Fruit fly (Drosophila melanogaster) whole organism, embryonic: Measurements from ENCODE around the gene Gyc89Da.

Experiments used
- Blimp-1 ChIP-seq: fragments of 200-800 bp; sonication (Bioruptor generic); optimal IDR thresholded peaks from 3 replicates; lab custom pipeline; 2018; ENCODE audit warnings: missing biosample characterization, missing genetic modification characterization, mild to moderate bottlenecking, moderate library complexity, missing genetic modification reagents
- CG10431 ChIP-seq: fragments of 200-800 bp; sonication (Bioruptor generic); optimal IDR thresholded peaks from 3 replicates; lab custom pipeline; 2018; ENCODE audit warnings: missing biosample characterization, mild to moderate bottlenecking, missing genetic modification characterization
- CG11504 ChIP-seq: fragments of 200-800 bp; sonication (Bioruptor generic); optimal IDR thresholded peaks from 3 replicates; lab custom pipeline; 2019; ENCODE audit warnings: missing biosample characterization, mild to moderate bottlenecking, missing genetic modification characterization, moderate library complexity
- CG11696 ChIP-seq: fragments of 200-800 bp; sonication (Bioruptor generic); IDR thresholded peaks from 2 replicates; pipeline ENCODE4 v1.3.6; 2022; ENCODE audit warnings: missing biosample characterization, missing genetic modification characterization
- CG11723 ChIP-seq: fragments of 200-800 bp; sonication (Bioruptor generic); optimal IDR thresholded peaks from 2 replicates; lab custom pipeline; 2017; ENCODE audit warnings: missing biosample characterization, mild to moderate bottlenecking, missing genetic modification characterization
- CG12104 ChIP-seq: fragments of 200-800 bp; sonication (Bioruptor generic); optimal IDR thresholded peaks from 3 replicates; lab custom pipeline; 2016; ENCODE audit warnings: missing biosample characterization, missing genetic modification characterization
- CG13287 ChIP-seq: fragments of 200-800 bp; sonication (Bioruptor generic); IDR thresholded peaks from 2 replicates; pipeline ENCODE4 v1.3.6; 2022; ENCODE audit warnings: missing biosample characterization, missing genetic modification characterization; ENCODE audit not compliant: partially characterized antibody
- CG13775 ChIP-seq: fragments of 200-800 bp; sonication (Bioruptor generic); optimal IDR thresholded peaks from 3 replicates; lab custom pipeline; 2017; ENCODE audit warnings: missing biosample characterization, mild to moderate bottlenecking, missing genetic modification characterization
- CG15073 ChIP-seq: fragments of 200-800 bp; sonication (Bioruptor generic); optimal IDR thresholded peaks from 2 replicates; lab custom pipeline; 2016; ENCODE audit warnings: missing biosample characterization, missing genetic modification characterization
- CG15269 ChIP-seq: fragments of 200-800 bp; sonication (Bioruptor generic); optimal IDR thresholded peaks from 2 replicates; lab custom pipeline; 2018; ENCODE audit warnings: missing biosample characterization, mild to moderate bottlenecking, missing genetic modification characterization, moderate library complexity
- CG17359 ChIP-seq: fragments of 200-800 bp; sonication (Bioruptor generic); optimal IDR thresholded peaks from 3 replicates; lab custom pipeline; 2018; ENCODE audit warnings: missing biosample characterization, mild to moderate bottlenecking, missing genetic modification characterization, moderate library complexity
- CG17912 ChIP-seq: fragments of 200-800 bp; sonication (Bioruptor generic); optimal IDR thresholded peaks from 2 replicates; lab custom pipeline; 2018; ENCODE audit warnings: missing biosample characterization, mild to moderate bottlenecking, missing genetic modification characterization
- CG1832 ChIP-seq: fragments of 200-800 bp; sonication (Bioruptor generic); optimal IDR thresholded peaks from 2 replicates; lab custom pipeline; 2017; ENCODE audit warnings: missing biosample characterization, mild to moderate bottlenecking, missing genetic modification characterization, inconsistent platforms
- CG3838 ChIP-seq: fragments of 200-800 bp; sonication (Bioruptor generic); optimal IDR thresholded peaks from 3 replicates; lab custom pipeline; 2016; ENCODE audit warnings: missing biosample characterization, missing genetic modification characterization
- CG3995 ChIP-seq: fragments of 200-800 bp; sonication (Bioruptor generic); optimal IDR thresholded peaks from 3 replicates; lab custom pipeline; 2016; ENCODE audit warnings: missing biosample characterization, missing genetic modification characterization
- CG4360 ChIP-seq: fragments of 200-800 bp; sonication (Bioruptor generic); IDR thresholded peaks from 2 replicates; pipeline ENCODE4 v1.3.6; 2022; ENCODE audit warnings: missing biosample characterization, missing genetic modification characterization
- CG4854 ChIP-seq: fragments of 200-800 bp; sonication (Bioruptor generic); optimal IDR thresholded peaks from 2 replicates; lab custom pipeline; 2016; ENCODE audit warnings: missing biosample characterization, missing genetic modification characterization, inconsistent platforms
- CG6654 ChIP-seq: fragments of 200-800 bp; sonication (Bioruptor generic); optimal IDR thresholded peaks from 2 replicates; lab custom pipeline; 2017; ENCODE audit warnings: missing biosample characterization, mild to moderate bottlenecking, missing genetic modification characterization
- CG7556 ChIP-seq: fragments of 200-800 bp; sonication (Bioruptor generic); optimal IDR thresholded peaks from 2 replicates; lab custom pipeline; 2017; ENCODE audit warnings: missing biosample characterization, mild to moderate bottlenecking, missing genetic modification characterization
- CG7745 ChIP-seq: fragments of 200-800 bp; sonication (Bioruptor generic); optimal IDR thresholded peaks from 2 replicates; lab custom pipeline; 2018; ENCODE audit warnings: missing biosample characterization, mild to moderate bottlenecking, missing genetic modification characterization, moderate library complexity
- CG7928 ChIP-seq: fragments of 200-800 bp; sonication (Bioruptor generic); optimal IDR thresholded peaks from 2 replicates; lab custom pipeline; 2017; ENCODE audit warnings: missing biosample characterization, mild to moderate bottlenecking, missing genetic modification characterization
- CG8281 ChIP-seq: fragments of 200-800 bp; sonication (Bioruptor generic); optimal IDR thresholded peaks from 2 replicates; lab custom pipeline; 2018; ENCODE audit warnings: missing biosample characterization, mild to moderate bottlenecking, missing genetic modification characterization, moderate library complexity
- CG9817 ChIP-seq: fragments of 200-800 bp; sonication (Bioruptor generic); optimal IDR thresholded peaks from 2 replicates; lab custom pipeline; 2018; ENCODE audit warnings: missing biosample characterization, mild to moderate bottlenecking, missing genetic modification characterization, moderate library complexity
- CG9932 ChIP-seq: fragments of 200-800 bp; sonication (Bioruptor generic); IDR thresholded peaks from 2 replicates; pipeline ENCODE4 v1.3.6; 2022; ENCODE audit warnings: missing biosample characterization, missing genetic modification characterization
- Camta ChIP-seq: fragments of 200-800 bp; sonication (Bioruptor generic); optimal IDR thresholded peaks from 2 replicates; lab custom pipeline; 2016; ENCODE audit warnings: missing biosample characterization, missing genetic modification characterization
- Dp ChIP-seq: fragments of 200-800 bp; sonication (Bioruptor generic); optimal IDR thresholded peaks from 2 replicates; lab custom pipeline; 2018; ENCODE audit warnings: missing biosample characterization, mild to moderate bottlenecking, missing genetic modification characterization, moderate library complexity
- Elba2 ChIP-seq: fragments of 200-800 bp; sonication (Bioruptor generic); optimal IDR thresholded peaks from 3 replicates; lab custom pipeline; 2016; ENCODE audit warnings: missing biosample characterization, missing genetic modification characterization
- Gug ChIP-seq: fragments of 200-800 bp; sonication (Bioruptor generic); IDR thresholded peaks from 4 replicates; pipeline ENCODE4 v1.3.6; 2022; ENCODE audit warnings: missing biosample characterization, missing genetic modification characterization
- HLHmδ ChIP-seq: fragments of 200-800 bp; sonication (Bioruptor generic); optimal IDR thresholded peaks from 2 replicates; lab custom pipeline; 2018; ENCODE audit warnings: missing biosample characterization, mild to moderate bottlenecking, missing genetic modification characterization, moderate library complexity
- Meics ChIP-seq: fragments of 200-800 bp; sonication (Bioruptor generic); optimal IDR thresholded peaks from 2 replicates; lab custom pipeline; 2017; ENCODE audit warnings: missing biosample characterization, mild to moderate bottlenecking, missing genetic modification characterization
- Myb ChIP-seq: fragments of 200-800 bp; sonication (Bioruptor generic); optimal IDR thresholded peaks from 2 replicates; lab custom pipeline; 2016; ENCODE audit warnings: missing biosample characterization, missing genetic modification characterization
- NK7.1 ChIP-seq: fragments of 200-800 bp; sonication (Bioruptor generic); optimal IDR thresholded peaks from 3 replicates; lab custom pipeline; 2016; ENCODE audit warnings: missing biosample characterization, missing genetic modification characterization
- Sox102F ChIP-seq: fragments of 200-800 bp; sonication (Bioruptor generic); optimal IDR thresholded peaks from 2 replicates; lab custom pipeline; 2018; ENCODE audit warnings: missing biosample characterization, mild to moderate bottlenecking, missing genetic modification characterization, moderate library complexity
- TFAM ChIP-seq: fragments of 200-800 bp; sonication (Bioruptor generic); optimal IDR thresholded peaks from 2 replicates; lab custom pipeline; 2017; ENCODE audit warnings: missing biosample characterization, missing genetic modification characterization, inconsistent platforms
- Trl ChIP-seq, 3 experiments: fragments of >200 bp in 2 of 3; fragments of 200-800 bp in 1 of 3; sonication (Bioruptor generic) in 1 of 3; optimal IDR thresholded peaks; 2 replicates in 1 of 3; 3 replicates in 2 of 3; lab custom pipeline; 2016 to 2017; ENCODE audit warnings: missing biosample characterization in 1 of 3, missing genetic modification characterization in 1 of 3
- YL-1 ChIP-seq: fragments of 200-800 bp; sonication (Bioruptor generic); optimal IDR thresholded peaks from 3 replicates; lab custom pipeline; 2017; ENCODE audit warnings: missing biosample characterization, mild to moderate bottlenecking, missing genetic modification characterization
- ara ChIP-seq: fragments of 200-800 bp; sonication (Bioruptor generic); IDR thresholded peaks from 2 replicates; pipeline ENCODE4 v1.3.6; 2022; ENCODE audit warnings: missing biosample characterization, missing genetic modification characterization
- dan ChIP-seq: fragments of 200-800 bp; sonication (Bioruptor generic); IDR thresholded peaks from 2 replicates; pipeline ENCODE4 v1.3.6; 2022; ENCODE audit warnings: missing biosample characterization, missing genetic modification characterization
- gce ChIP-seq: fragments of 200-800 bp; sonication (Bioruptor generic); IDR thresholded peaks from 3 replicates; pipeline ENCODE4 v1.3.6; 2022; ENCODE audit warnings: missing biosample characterization, missing genetic modification characterization
- gcm ChIP-seq: fragments of 200-800 bp; sonication (Bioruptor generic); optimal IDR thresholded peaks from 2 replicates; lab custom pipeline; 2019; ENCODE audit warnings: missing biosample characterization, mild to moderate bottlenecking, missing genetic modification characterization, moderate library complexity
- klu ChIP-seq: fragments of 200-800 bp; sonication (Bioruptor generic); IDR thresholded peaks from 2 replicates; pipeline ENCODE4 v1.3.6; 2022; ENCODE audit warnings: missing biosample characterization, missing genetic modification characterization
- pan ChIP-seq, 4 experiments: fragments of >200 bp in 3 of 4; fragments of 200-800 bp in 1 of 4; sonication (Bioruptor generic) in 1 of 4; optimal IDR thresholded peaks in 3 of 4; IDR thresholded peaks in 1 of 4; 2 replicates each; pipeline versions ENCODE4 v1.3.6 to Lab custom; 2017 to 2022; ENCODE audit warnings: missing biosample characterization in 2 of 4, missing genetic modification characterization in 2 of 4, mixed read lengths in 1 of 4
- phol ChIP-seq: fragments of 200-800 bp; sonication (Bioruptor generic); optimal IDR thresholded peaks from 3 replicates; lab custom pipeline; 2018; ENCODE audit warnings: missing biosample characterization, mild to moderate bottlenecking, missing genetic modification characterization, moderate library complexity
- prd ChIP-seq, 3 experiments: fragments of >200 bp in 2 of 3; fragments of 200-800 bp in 1 of 3; sonication (Bioruptor generic) in 1 of 3; optimal IDR thresholded peaks in 2 of 3; IDR thresholded peaks in 1 of 3; 2 replicates in 2 of 3; 3 replicates in 1 of 3; pipeline versions ENCODE4 v1.3.6 to Lab custom; 2017 to 2022; ENCODE audit warnings: missing biosample characterization in 1 of 3, missing genetic modification characterization in 1 of 3
- sd ChIP-seq: fragments of 200-800 bp; sonication (Bioruptor generic); optimal IDR thresholded peaks from 3 replicates; lab custom pipeline; 2018; ENCODE audit warnings: missing biosample characterization, mild to moderate bottlenecking, missing genetic modification characterization, moderate library complexity
- sob ChIP-seq: fragments of 200-800 bp; sonication (Bioruptor generic); IDR thresholded peaks from 2 replicates; pipeline ENCODE4 v1.3.6; 2022; ENCODE audit warnings: missing biosample characterization, missing genetic modification characterization
- sug ChIP-seq: fragments of 200-800 bp; optimal IDR thresholded peaks from 2 replicates; lab custom pipeline; 2019; ENCODE audit warnings: missing biosample characterization, mild to moderate bottlenecking, missing genetic modification characterization, moderate library complexity
- wdn ChIP-seq: fragments of 200-800 bp; sonication (Bioruptor generic); IDR thresholded peaks from 2 replicates; pipeline ENCODE4 v1.3.6; 2022; ENCODE audit warnings: missing biosample characterization, missing genetic modification characterization
- wor ChIP-seq: fragments of 200-800 bp; sonication (Bioruptor generic); IDR thresholded peaks from 2 replicates; pipeline ENCODE4 v1.3.6; 2022; ENCODE audit warnings: missing biosample characterization, missing genetic modification characterization

The Gyc89Da gene

dm6 chr3R:16524178-16524577 is 51.8 kb downstream of the Gyc89Da start (continued):
- TF ChIP-seq Gug (GFP tag; lab: Robert Waterston, UW) (no peak; the same call in 3 of the 4 replicates), YL-1 (no peak), Myb (GFP tag; lab: Kevin White, UChicago) (no peak), sob (peak; percentile 54; the same call in 1 of the 2 replicates), CG7556 (GFP tag; lab: Kevin White, UChicago) (peak; percentile 69), phol (tag; lab: Kevin White, UChicago) (peak; percentile 96), CG8281 (peak; percentile 49), Blimp-1 (GFP tag; lab: Kevin White, UChicago) (peak; percentile 93), Sox102F (GFP tag; lab: Kevin White, UChicago) (peak; percentile 86), CG12104 (GFP tag; lab: Kevin White, UChicago) (peak; percentile 62), sug (tag; lab: Kevin White, UChicago) (no peak), TFAM (GFP tag; lab: Kevin White, UChicago) (no peak), CG13775 (GFP tag; lab: Kevin White, UChicago) (peak; percentile 15), CG11696 (GFP tag; lab: Robert Waterston, UW) (no peak), prd (optimal IDR thresholded peaks at IDR 0.05; lab: Kevin White, UChicago) (no peak), prd (GFP tag; IDR thresholded peaks at IDR 0.05; lab: Robert Waterston, UW) (peak; percentile 79), CG9932 (GFP tag; lab: Robert Waterston, UW) (no peak), CG3838 (GFP tag; lab: Kevin White, UChicago) (no peak), CG11504 (tag; lab: Kevin White, UChicago) (peak; percentile 89), dan (GFP tag; lab: Robert Waterston, UW) (no peak), sd (tag; lab: Kevin White, UChicago) (peak; percentile 38), CG10431 (no peak), CG1832 (GFP tag; lab: Kevin White, UChicago) (no peak), ara (GFP tag; lab: Robert Waterston, UW) (peak; percentile 91), wdn (GFP tag; lab: Robert Waterston, UW) (no peak), CG7928 (GFP tag; lab: Kevin White, UChicago) (no peak), CG6654 (GFP tag; lab: Kevin White, UChicago) (peak; percentile 51), gce (GFP tag; lab: Robert Waterston, UW) (peak; percentile 81), CG3995 (no peak), CG11723 (GFP tag; lab: Kevin White, UChicago) (no peak), HLHmδ (GFP tag; lab: Kevin White, UChicago) (no peak), klu (GFP tag; lab: Robert Waterston, UW) (no peak), CG4360 (GFP tag; lab: Robert Waterston, UW) (peak; percentile 49; the same call in 1 of the 2 replicates), NK7.1 (GFP tag; lab: Kevin White, UChicago) (peak; percentile 32), CG17359 (tag; lab: Kevin White, UChicago) (peak; percentile 85), Trl (optimal IDR thresholded peaks at IDR 0.05; lab: Kevin White, UChicago) (no peak), Trl (GFP tag; optimal IDR thresholded peaks at IDR 0.05; lab: Kevin White, UChicago) (peak; percentile 22), wor (GFP tag; lab: Robert Waterston, UW) (peak; percentile 71), CG13287 (GFP tag; lab: Robert Waterston, UW) (no peak), gcm (GFP tag; lab: Kevin White, UChicago) (peak; percentile 69), CG15073 (GFP tag; lab: Kevin White, UChicago) (no peak), pan (optimal IDR thresholded peaks at IDR 0.05; lab: Kevin White, UChicago) (no peak), pan (GFP tag; optimal IDR thresholded peaks at IDR 0.05 in 1 of 2, IDR thresholded peaks at IDR 0.05 in 1 of 2) (peak in 1 of 2 experiments; percentile 74), CG9817 (tag; lab: Kevin White, UChicago) (peak; percentile 38), Meics (GFP tag; lab: Kevin White, UChicago) (no peak), CG4854 (GFP tag; lab: Kevin White, UChicago) (no peak), Camta (GFP tag; lab: Kevin White, UChicago) (peak; percentile 46), CG15269 (tag; lab: Kevin White, UChicago) (peak; percentile 34), Elba2 (no peak), CG17912 (no peak), Dp (GFP tag; lab: Kevin White, UChicago) (no peak), CG7745 (tag; lab: Kevin White, UChicago) (no peak)
